Fruit fly (Drosophila melanogaster): ENCODE data around the gene CG8159.

CG8159 gene

DNA sequence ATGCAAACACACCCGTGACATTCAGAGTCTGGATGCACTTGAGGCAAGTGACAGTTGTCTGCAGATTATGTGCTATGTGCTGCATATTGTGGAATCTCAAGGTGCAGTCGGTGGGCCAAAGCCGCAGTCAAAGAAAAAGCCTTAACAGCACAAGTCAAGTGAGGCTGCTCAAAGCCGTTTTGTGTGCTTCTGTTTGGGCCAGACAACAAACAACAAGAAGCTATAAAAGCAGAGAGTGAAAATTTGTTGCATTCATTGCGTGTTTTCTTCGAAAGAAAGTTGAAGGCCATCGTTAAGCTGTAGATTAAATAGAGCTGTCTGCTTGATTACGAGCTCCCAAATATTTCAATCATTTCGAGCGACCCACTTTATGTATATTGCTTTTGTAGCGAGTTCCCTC, 15.3 kb downstream of the CG8159 start:
- TF ChIP-seq Dfd (GFP tag; optimal IDR thresholded peaks at IDR 0.05) = no peak
- no peak for TF ChIP-seq Hr78 (GFP tag; optimal IDR thresholded peaks at IDR 0.05)
- no peak for TF ChIP-seq dl (GFP tag; optimal IDR thresholded peaks at IDR 0.05; ENCODE audit: insufficient read depth in 1 of 2, partially characterized antibody in 2 of 2)
- no peak for TF ChIP-seq fru (GFP tag; optimal IDR thresholded peaks at IDR 0.05)
- TF ChIP-seq Hr83 (GFP tag; optimal IDR thresholded peaks at IDR 0.05; ENCODE audit: poor library complexity, severe bottlenecking) = no peak
- TF ChIP-seq br (GFP tag; optimal IDR thresholded peaks at IDR 0.05) = no peak
- TF ChIP-seq tai (GFP tag; optimal IDR thresholded peaks at IDR 0.05) = no peak
- no peak for TF ChIP-seq Hnf4 (GFP tag; optimal IDR thresholded peaks at IDR 0.05)
- no peak for TF ChIP-seq pan (optimal IDR thresholded peaks at IDR 0.05)
- no peak for TF ChIP-seq Vsx2 (GFP tag; optimal IDR thresholded peaks at IDR 0.05; ENCODE audit: partially characterized antibody)
- no peak for TF ChIP-seq h (GFP tag; optimal IDR thresholded peaks at IDR 0.05)
- TF ChIP-seq usp (GFP tag; optimal IDR thresholded peaks at IDR 0.05) = no peak

DNA sequence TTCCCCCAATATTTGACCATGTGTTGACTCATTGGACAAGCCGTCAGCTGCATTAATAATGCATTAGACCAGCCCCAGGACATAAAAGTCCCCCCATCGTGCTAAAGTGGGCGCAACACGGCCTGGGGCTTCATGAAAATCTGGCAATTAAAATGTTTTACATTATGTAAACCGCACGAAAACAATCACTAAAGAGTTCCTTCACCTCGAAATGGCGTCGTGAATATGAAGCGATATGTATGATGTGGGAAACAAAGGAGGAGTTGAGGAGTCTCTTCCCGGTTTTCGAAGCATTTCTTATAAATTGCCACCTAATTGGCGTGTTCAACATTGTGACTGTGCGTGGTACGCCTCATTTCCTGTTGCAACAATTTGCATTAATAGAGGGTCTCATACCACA, 16.0 kb downstream of the CG8159 start:
- TF ChIP-seq woc (GFP tag; optimal IDR thresholded peaks at IDR 0.05) (no peak), fru (GFP tag; optimal IDR thresholded peaks at IDR 0.05) (no peak), Jra (GFP tag; optimal IDR thresholded peaks at IDR 0.05) (no peak), tai (GFP tag; optimal IDR thresholded peaks at IDR 0.05) (no peak), CG9705 (GFP tag; optimal IDR thresholded peaks at IDR 0.05) (no peak), Dif (GFP tag; optimal IDR thresholded peaks at IDR 0.05; ENCODE audit: partially characterized antibody) (no peak), Hr78 (GFP tag; optimal IDR thresholded peaks at IDR 0.05) (no peak), Dfd (GFP tag; optimal IDR thresholded peaks at IDR 0.05) (no peak), Vsx2 (GFP tag; optimal IDR thresholded peaks at IDR 0.05; ENCODE audit: partially characterized antibody) (no peak), sage (GFP tag; optimal IDR thresholded peaks at IDR 0.05) (no peak), br (GFP tag; optimal IDR thresholded peaks at IDR 0.05) (no peak), jim (GFP tag; optimal IDR thresholded peaks at IDR 0.05) (no peak), psq (GFP tag; optimal IDR thresholded peaks at IDR 0.05) (no peak), dmrt93B (GFP tag; optimal IDR thresholded peaks at IDR 0.05) (no peak), Rel (GFP tag; optimal IDR thresholded peaks at IDR 0.05) (no peak), Rel (tag; optimal IDR thresholded peaks at IDR 0.05) (no peak), sv (GFP tag; optimal IDR thresholded peaks at IDR 0.05) (no peak), Hr83 (GFP tag; optimal IDR thresholded peaks at IDR 0.05; ENCODE audit: poor library complexity, severe bottlenecking) (no peak), Myc (optimal IDR thresholded peaks at IDR 0.05) (no peak)

DNA sequence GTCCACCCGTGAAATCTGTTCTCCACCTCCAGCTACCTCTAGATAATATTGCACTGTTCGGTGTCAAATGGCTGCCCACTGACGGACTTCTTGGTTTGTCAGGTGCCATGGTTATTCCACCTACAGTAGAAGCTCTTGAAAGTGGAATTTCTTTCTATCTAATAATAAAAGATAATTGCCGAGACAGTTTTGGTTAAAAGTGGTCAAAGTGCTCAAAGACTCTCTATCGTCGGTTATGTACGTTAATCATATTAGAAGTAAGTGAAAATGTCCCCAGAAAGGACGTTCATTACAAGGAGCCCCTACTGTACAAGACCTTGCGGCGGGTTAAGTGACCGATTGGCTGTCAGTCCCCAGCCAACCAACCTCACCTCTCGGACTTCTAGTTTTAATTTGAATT, 17.5 kb downstream of the CG8159 start:
- TF ChIP-seq GATAd (GFP tag; optimal IDR thresholded peaks at IDR 0.05) (no peak), Dif (GFP tag; optimal IDR thresholded peaks at IDR 0.05; ENCODE audit: partially characterized antibody) (no peak), sage (GFP tag; optimal IDR thresholded peaks at IDR 0.05) (no peak), rgr (GFP tag; optimal IDR thresholded peaks at IDR 0.05) (peak; percentile 50), Dfd (GFP tag; optimal IDR thresholded peaks at IDR 0.05) (no peak), Hnf4 (GFP tag; optimal IDR thresholded peaks at IDR 0.05) (peak; percentile 54), ey (GFP tag; optimal IDR thresholded peaks at IDR 0.05) (peak; percentile 65), Hr78 (GFP tag; optimal IDR thresholded peaks at IDR 0.05) (no peak), Myc (optimal IDR thresholded peaks at IDR 0.05) (no peak), dl (GFP tag; optimal IDR thresholded peaks at IDR 0.05; ENCODE audit: insufficient read depth in 1 of 2, partially characterized antibody in 2 of 2) (no peak), tai (GFP tag; optimal IDR thresholded peaks at IDR 0.05) (peak; percentile 54), lola (GFP tag; optimal IDR thresholded peaks at IDR 0.05) (no peak), psq (GFP tag; optimal IDR thresholded peaks at IDR 0.05) (peak; percentile 12), Abd-B (GFP tag; optimal IDR thresholded peaks at IDR 0.05) (no peak), Rel (GFP tag; optimal IDR thresholded peaks at IDR 0.05) (no peak), Rel (tag; optimal IDR thresholded peaks at IDR 0.05) (no peak), Vsx2 (GFP tag; optimal IDR thresholded peaks at IDR 0.05; ENCODE audit: partially characterized antibody) (no peak), CG32264 (GFP tag; optimal IDR thresholded peaks at IDR 0.05) (no peak), CrebA (GFP tag; optimal IDR thresholded peaks at IDR 0.05; ENCODE audit: borderline replicate concordance) (no peak), Sp1 (GFP tag; optimal IDR thresholded peaks at IDR 0.05) (no peak), N (GFP tag; optimal IDR thresholded peaks at IDR 0.05) (no peak), jim (GFP tag; optimal IDR thresholded peaks at IDR 0.05) (no peak), OdsH (GFP tag; optimal IDR thresholded peaks at IDR 0.05) (peak; percentile 46), dsf (GFP tag; optimal IDR thresholded peaks at IDR 0.05; ENCODE audit: borderline replicate concordance) (no peak), Jra (GFP tag; optimal IDR thresholded peaks at IDR 0.05) (no peak), Mio (GFP tag; optimal IDR thresholded peaks at IDR 0.05) (no peak), brk (GFP tag; optimal IDR thresholded peaks at IDR 0.05) (no peak), woc (GFP tag; optimal IDR thresholded peaks at IDR 0.05) (no peak), HLH106 (tag; optimal IDR thresholded peaks at IDR 0.05) (peak; percentile 52), pan (optimal IDR thresholded peaks at IDR 0.05) (no peak), br (GFP tag; optimal IDR thresholded peaks at IDR 0.05) (peak; percentile 42), sv (GFP tag; optimal IDR thresholded peaks at IDR 0.05) (peak; percentile 15), fru (GFP tag; optimal IDR thresholded peaks at IDR 0.05) (peak; percentile 47), Hr83 (GFP tag; optimal IDR thresholded peaks at IDR 0.05; ENCODE audit: poor library complexity, severe bottlenecking) (no peak), usp (GFP tag; optimal IDR thresholded peaks at IDR 0.05) (no peak), CG9705 (GFP tag; optimal IDR thresholded peaks at IDR 0.05) (no peak), foxo (GFP tag; optimal IDR thresholded peaks at IDR 0.05) (peak in 1 of 2 experiments; percentile 53), dmrt93B (GFP tag; optimal IDR thresholded peaks at IDR 0.05) (peak; percentile 19), h (GFP tag; optimal IDR thresholded peaks at IDR 0.05) (peak; percentile 60)
